Worm (Caenorhabditis elegans): ENCODE measurements around the gene ttbk-4.

ttbk-4 gene

DNA sequence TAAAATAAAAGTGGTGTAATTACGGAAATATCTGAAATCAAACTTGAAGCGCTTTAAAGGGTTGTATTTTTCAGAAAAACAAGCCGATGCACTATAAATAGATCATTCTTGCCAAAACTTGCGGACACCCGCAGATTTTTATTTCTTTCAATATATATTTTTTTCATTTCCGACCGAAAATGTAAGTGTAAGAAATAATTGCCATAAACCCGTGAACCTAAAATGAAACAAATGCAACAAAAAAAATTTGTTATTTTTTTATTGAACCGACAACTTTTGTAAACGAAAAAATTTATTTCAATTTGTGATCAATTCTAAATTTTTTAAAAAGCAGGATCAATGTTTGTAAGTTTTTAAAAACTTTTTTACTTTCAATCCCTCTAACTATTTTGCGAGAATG, 5.9 kb upstream of the ttbk-4 start, which contains the start of gene W01B6.6:
TSS of gene W01B6.6 (plus strand) at position 301 of the 400 bp plus-strand sequence.
- TF ChIP-seq ztf-28 (GFP tag; IDR thresholded peaks at IDR 0.05) (no peak), ekl-4 (GFP tag; IDR thresholded peaks at IDR 0.05) (no peak), rec-8 (tag; optimal IDR thresholded peaks at IDR 0.05) (no peak), F39B2.1 (GFP tag; IDR thresholded peaks at IDR 0.05) (no peak), mes-4 (tag; optimal IDR thresholded peaks at IDR 0.05) (no peak), B0336.3 (GFP tag; IDR thresholded peaks at IDR 0.05) (no peak), tbp1 (GFP tag; optimal IDR thresholded peaks at IDR 0.05) (no peak), ztf-18 (tag; optimal IDR thresholded peaks at IDR 0.05) (no peak), B0035.1 (tag; optimal IDR thresholded peaks at IDR 0.05) (no peak), F37B4.10 (GFP tag; IDR thresholded peaks at IDR 0.05) (no peak), nfya-2 (GFP tag; IDR thresholded peaks at IDR 0.05) (no peak), F33H1.4 (GFP tag; IDR thresholded peaks at IDR 0.05) (no peak), K11D2.4 (GFP tag; IDR thresholded peaks at IDR 0.05) (no peak), aptf-2 (GFP tag; conservative IDR thresholded peaks at IDR 0.05) (no peak), him-1 (tag; optimal IDR thresholded peaks at IDR 0.05) (no peak)

DNA sequence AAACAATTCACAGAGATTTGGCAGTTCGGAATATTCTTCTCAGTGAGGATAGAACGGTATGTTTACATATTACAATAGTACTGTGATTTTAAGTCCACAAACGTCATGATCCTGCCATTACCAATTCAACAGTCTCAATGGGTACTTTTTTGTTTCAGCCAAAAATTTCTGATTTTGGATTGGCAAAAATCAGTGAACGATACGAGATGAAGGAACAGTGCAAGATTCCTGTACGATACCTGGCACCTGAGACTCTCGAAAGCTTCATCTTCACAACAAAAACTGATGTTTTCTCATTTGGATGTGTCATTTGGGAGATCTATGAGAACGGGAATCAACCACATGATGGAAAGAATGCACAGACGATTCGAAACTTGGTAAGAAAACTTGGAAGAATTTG, 3.1 kb upstream of the ttbk-4 start:
- TF ChIP-seq lsl-1 (GFP tag; optimal IDR thresholded peaks at IDR 0.05) (no peak), B0035.1 (tag; optimal IDR thresholded peaks at IDR 0.05) (no peak), egrh-3 (GFP tag; IDR thresholded peaks at IDR 0.05) (no peak)

DNA sequence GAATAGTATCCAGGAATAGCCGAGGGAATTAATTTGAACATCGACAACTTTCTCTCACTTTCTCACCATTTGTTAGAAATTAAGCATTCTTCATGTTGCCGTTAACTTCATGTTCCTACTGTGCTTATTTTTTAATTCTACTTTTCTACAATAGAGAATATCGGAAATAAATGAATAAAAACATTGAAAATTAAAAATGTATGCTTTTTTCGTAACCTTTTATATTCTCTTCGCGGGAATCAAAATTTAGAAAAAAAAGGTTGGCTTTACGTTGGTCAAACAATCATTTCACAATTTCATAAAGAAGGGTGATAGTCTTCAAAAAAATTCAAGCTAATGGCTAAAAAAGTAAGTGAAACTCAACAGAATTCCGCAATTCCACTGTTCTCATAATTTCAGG, 965 bp upstream of the ttbk-4 start, which contains the start of gene W01B6.5:
TSS of gene W01B6.5 (plus strand) at position 301 of the 400 bp plus-strand sequence.
- TF ChIP-seq nfyb-1 (GFP tag; IDR thresholded peaks at IDR 0.05) (no peak), hrde-1 (tag; optimal IDR thresholded peaks at IDR 0.05; ENCODE audit: borderline replicate concordance) (no peak), B0035.1 (tag; optimal IDR thresholded peaks at IDR 0.05) (no peak), Y56A3A.18 (GFP tag; IDR thresholded peaks at IDR 0.05) (no peak), ztf-28 (GFP tag; IDR thresholded peaks at IDR 0.05) (no peak), nfya-1 (tag; optimal IDR thresholded peaks at IDR 0.05; ENCODE audit: borderline replicate concordance, insufficient read depth) (no peak), zfh-2 (GFP tag; conservative IDR thresholded peaks at IDR 0.05) (no peak), madf-3 (GFP tag; IDR thresholded peaks at IDR 0.05) (no peak)

- TF ChIP-seq F49E8.2 (tag; optimal IDR thresholded peaks at IDR 0.05; ENCODE audit: insufficient read depth) (no peak), zim-3 (tag; optimal IDR thresholded peaks at IDR 0.05) (no peak), nhr-90 (tag; optimal IDR thresholded peaks at IDR 0.05) (no peak), lin-26 (GFP tag; IDR thresholded peaks at IDR 0.05) (no peak), ZK185.1 (tag; optimal IDR thresholded peaks at IDR 0.05; ENCODE audit: poor library complexity, severe bottlenecking) (no peak), hrde-1 (tag; optimal IDR thresholded peaks at IDR 0.05; ENCODE audit: borderline replicate concordance) (no peak), hmg-1.2 (GFP tag; IDR thresholded peaks at IDR 0.05) (no peak), attf-6 (GFP tag; IDR thresholded peaks at IDR 0.05) (no peak), B0035.1 (tag; optimal IDR thresholded peaks at IDR 0.05) (no peak), D2030.7 (GFP tag; IDR thresholded peaks at IDR 0.05) (no peak), lin-35 (GFP tag; optimal IDR thresholded peaks at IDR 0.05) (no peak), lsl-1 (GFP tag; optimal IDR thresholded peaks at IDR 0.05) (no peak), rpc-1 (optimal IDR thresholded peaks at IDR 0.05) (no peak), rpc-1 (tag; optimal IDR thresholded peaks at IDR 0.05) (no peak)
Measured at ce11 chrIV:10072527-10072926, 2.4 kb downstream of the ttbk-4 start, which contains the start of gene W01B6.3. W01B6.3 (minus strand) TSS chrIV:10072627.

Data from whole organism, young adult.